Worm (Caenorhabditis elegans): Measurements from ENCODE around the gene Y69E1A.1.
A peak's percentile ranks its signal among the peaks of the same experiment; 100 is the strongest.

Y69E1A.1 gene

DNA sequence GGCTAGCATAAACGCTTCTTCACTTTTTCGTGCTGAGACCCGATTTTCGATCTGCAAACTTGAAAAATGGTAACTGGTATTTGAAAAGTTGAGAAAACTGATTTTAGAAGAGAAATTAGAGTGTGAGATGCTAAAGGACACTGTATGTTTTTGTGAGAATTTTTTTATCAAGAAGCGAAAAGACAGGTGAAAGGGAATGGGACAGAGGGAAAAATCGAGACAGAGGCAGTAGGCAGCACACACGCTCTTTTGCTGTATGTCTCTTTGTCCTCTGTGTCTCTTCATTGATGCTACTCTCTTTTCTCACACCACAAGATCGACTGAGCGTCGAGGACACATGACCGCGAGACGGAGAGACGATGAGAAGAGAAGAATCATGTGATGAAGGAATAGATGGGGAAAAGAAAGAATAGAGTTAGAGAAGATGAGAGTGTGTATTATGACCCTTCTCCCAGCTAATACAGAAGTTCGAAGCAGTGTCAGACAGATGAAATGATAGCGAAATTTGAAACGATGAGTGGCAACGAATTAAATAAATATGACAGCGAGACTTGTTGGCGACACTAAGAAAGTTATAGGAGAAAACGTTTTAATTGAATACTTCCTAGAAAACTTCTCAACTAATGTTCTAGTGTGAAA lies 12.7 kb downstream of the Y69E1A.1 start, which contains the start of gene lgg-2 (continued):
- TF ChIP-seq duxl-1 (tag; optimal IDR thresholded peaks at IDR 0.05; ENCODE audit: poor library complexity), result peak; percentile 69
- no peak for TF ChIP-seq madf-5 (GFP tag; IDR thresholded peaks at IDR 0.05)
- peak; percentile 88 for TF ChIP-seq nhr-77 (tag; optimal IDR thresholded peaks at IDR 0.05)
- peak; percentile 19 for TF ChIP-seq ama-1 (optimal IDR thresholded peaks at IDR 0.05)
- TF ChIP-seq hlh-30 (tag; optimal IDR thresholded peaks at IDR 0.05; ENCODE audit: insufficient read depth), result peak; percentile 100
- no peak for TF ChIP-seq ceh-82 (tag; optimal IDR thresholded peaks at IDR 0.05)
- peak in 1 of 2 experiments; percentile 99 for TF ChIP-seq unc-62 (GFP tag; optimal IDR thresholded peaks at IDR 0.05 in 1 of 2)
- peak; percentile 67 for TF ChIP-seq unc-62 (tag; optimal IDR thresholded peaks at IDR 0.05)
- peak; percentile 97 for TF ChIP-seq dmd-6 (GFP tag; IDR thresholded peaks at IDR 0.05)
- TF ChIP-seq ces-1 (GFP tag; optimal IDR thresholded peaks at IDR 0.05), result no peak
- peak; percentile 92 for TF ChIP-seq tra-1 (GFP tag; IDR thresholded peaks at IDR 0.05)
- TF ChIP-seq hlh-11 (tag; optimal IDR thresholded peaks at IDR 0.05), result peak; percentile 100
- peak; percentile 87 for TF ChIP-seq hmg-1.1 (GFP tag; IDR thresholded peaks at IDR 0.05)
- peak; percentile 92 for TF ChIP-seq nhr-102 (tag; optimal IDR thresholded peaks at IDR 0.05)
- TF ChIP-seq vab-7 (GFP tag; IDR thresholded peaks at IDR 0.05), result no peak
- TF ChIP-seq zfp-2 (tag; optimal IDR thresholded peaks at IDR 0.05), result peak; percentile 39
- TF ChIP-seq lin-1 (GFP tag; IDR thresholded peaks at IDR 0.05), result peak; percentile 91
- no peak for TF ChIP-seq aly-2 (tag; optimal IDR thresholded peaks at IDR 0.05)
- no peak for TF ChIP-seq daf-19 (GFP tag; conservative IDR thresholded peaks at IDR 0.05)
- no peak for TF ChIP-seq ceh-44 (GFP tag; IDR thresholded peaks at IDR 0.05)
- peak; percentile 4 for TF ChIP-seq ceh-32 (tag; optimal IDR thresholded peaks at IDR 0.05; ENCODE audit: poor library complexity)
- peak; percentile 80 for TF ChIP-seq F37D6.2 (tag; optimal IDR thresholded peaks at IDR 0.05)
- TF ChIP-seq Y105C5A.15 (GFP tag; IDR thresholded peaks at IDR 0.05), result peak; percentile 58; the same call in 1 of the 2 replicates
- TF ChIP-seq lsy-2 (tag; optimal IDR thresholded peaks at IDR 0.05), result peak; percentile 88 to 95
- TF ChIP-seq jun-1 (tag; optimal IDR thresholded peaks at IDR 0.05), result peak; percentile 91
- no peak for TF ChIP-seq F26F4.8 (GFP tag; conservative IDR thresholded peaks at IDR 0.05)
- TF ChIP-seq mxl-2 (GFP tag; conservative IDR thresholded peaks at IDR 0.05), result 0 out of 2 replicates have a peak, but pooled peaks have one; percentile 31
- no peak for TF ChIP-seq daf-12 (tag; optimal IDR thresholded peaks at IDR 0.05)
- no peak for TF ChIP-seq egl-27 (tag; optimal IDR thresholded peaks at IDR 0.05)
- TF ChIP-seq fos-1 (tag; optimal IDR thresholded peaks at IDR 0.05), result no peak
- no peak for TF ChIP-seq unc-39 (tag; optimal IDR thresholded peaks at IDR 0.05)
- TF ChIP-seq zag-1 (tag; optimal IDR thresholded peaks at IDR 0.05), result peak; percentile 26
- TF ChIP-seq nhr-6 (tag; optimal IDR thresholded peaks at IDR 0.05), result peak; percentile 97
- peak; percentile 98 for TF ChIP-seq nhr-48 (tag; optimal IDR thresholded peaks at IDR 0.05)
- TF ChIP-seq lim-7 (GFP tag; IDR thresholded peaks at IDR 0.05), result no peak
- TF ChIP-seq nhr-10 (tag; optimal IDR thresholded peaks at IDR 0.05), result peak; percentile 80
- TF ChIP-seq ztf-11 (tag; optimal IDR thresholded peaks at IDR 0.05), result no peak
- no peak for TF ChIP-seq lin-15B (tag; optimal IDR thresholded peaks at IDR 0.05)
- TF ChIP-seq T20F7.1 (GFP tag; optimal IDR thresholded peaks at IDR 0.05), result peak; percentile 83
- no peak for TF ChIP-seq tag-97 (GFP tag; IDR thresholded peaks at IDR 0.05)
- no peak for TF ChIP-seq Y48G9A.11 (GFP tag; IDR thresholded peaks at IDR 0.05)
- TF ChIP-seq mxl-3 (GFP tag; optimal IDR thresholded peaks at IDR 0.05), result peak; percentile 84
- TF ChIP-seq nhr-41 (GFP tag; IDR thresholded peaks at IDR 0.05), result peak; percentile 84
- TF ChIP-seq attf-4 (tag; optimal IDR thresholded peaks at IDR 0.05), result peak; percentile 65
- TF ChIP-seq ZK546.5 (tag; optimal IDR thresholded peaks at IDR 0.05), result no peak
- peak; percentile 96 for TF ChIP-seq nhr-28 (tag; optimal IDR thresholded peaks at IDR 0.05)
- TF ChIP-seq R02D3.7 (tag; optimal IDR thresholded peaks at IDR 0.05), result no peak
- TF ChIP-seq madf-9 (GFP tag; conservative IDR thresholded peaks at IDR 0.05), result peak; percentile 25; the same call in 1 of the 2 replicates
- peak; percentile 73 for TF ChIP-seq lin-38 (GFP tag; IDR thresholded peaks at IDR 0.05)
- peak; percentile 87 for TF ChIP-seq nhr-42 (GFP tag; IDR thresholded peaks at IDR 0.05)
- no peak for TF ChIP-seq F44E2.7 (GFP tag; IDR thresholded peaks at IDR 0.05)
- no peak for TF ChIP-seq skn-1 (tag; optimal IDR thresholded peaks at IDR 0.05)
